Worm (Caenorhabditis elegans) whole organism, L4 larva: ENCODE measurements around the gene Y66D12A.21.

ENCODE experiments used
- Y105C5A.15 ChIP-seq: fragments of 200-800 bp; sonication (Bioruptor generic); IDR thresholded peaks from 2 replicates; pipeline ENCODE4 v1.3.6; 2022; ENCODE audit warnings: missing genetic modification characterization, missing compliant biosample characterization
- attf-4 ChIP-seq: sonication (generic microtip); optimal IDR thresholded peaks from 3 replicates; lab custom pipeline; 2017; ENCODE audit warnings: missing biosample characterization, missing genetic modification characterization
- pqm-1 ChIP-seq: sonication (generic microtip); optimal IDR thresholded peaks from 2 replicates; lab custom pipeline; 2017; ENCODE audit warnings: missing biosample characterization, missing genetic modification characterization
- zfp-3 ChIP-seq: fragments of 200-800 bp; sonication (Bioruptor generic); conservative IDR thresholded peaks from 2 replicates; pipeline ENCODE4 v1.3.6; 2022; ENCODE audit warnings: missing genetic modification reagents, missing genetic modification characterization, missing compliant biosample characterization

- TF ChIP-seq pqm-1 (tag; lab: Kevin White, UChicago) (no peak), attf-4 (tag; lab: Kevin White, UChicago) (no peak), zfp-3 (GFP tag; lab: Robert Waterston, UW) (no peak), Y105C5A.15 (GFP tag; lab: Robert Waterston, UW) (no peak)
These were observed 5.0 kb upstream of the Y66D12A.21 start for ce11 chrIII:11510120-11510519.
